4 fruit fly cellular contexts compared by ENCODE assay signal in genomic region chrX:18644890-18645289, dm6.
TF ChIP-seq lines count a peak whose summit lies in the region.

No protein-coding gene starts in this region.

TF ChIP-seq in whole organism, adult, 20 proteins besides CTCF, POLR2A, EP300 and RAD21 (continued from another document):
- TF ChIP-seq Mnt (GFP tag; optimal IDR thresholded peaks at IDR 0.05; lab: Kevin White, UChicago) (peak; percentile 58), cnc (optimal IDR thresholded peaks at IDR 0.05; lab: Kevin White, UChicago) (no peak)

TF ChIP-seq in whole organism, embryonic, 481 proteins besides CTCF, POLR2A, EP300 and RAD21 (continued from another document and continues in another):
- TF ChIP-seq MTF-1 (GFP tag; optimal IDR thresholded peaks at IDR 0.05; lab: Kevin White, UChicago; ENCODE audit: borderline replicate concordance) (peak; percentile 76), CG1603 (tag; optimal IDR thresholded peaks at IDR 0.05; lab: Kevin White, UChicago) (peak; percentile 90), her (GFP tag; optimal IDR thresholded peaks at IDR 0.05; lab: Kevin White, UChicago) (peak; percentile 57), CG43689 (GFP tag; IDR thresholded peaks at IDR 0.05; lab: Robert Waterston, UW) (peak; percentile 44; the same call in 1 of the 2 replicates), slbo (GFP tag; IDR thresholded peaks at IDR 0.05; lab: Robert Waterston, UW) (peak; percentile 70; the same call in 1 of the 2 replicates), CG11560 (tag; IDR thresholded peaks at IDR 0.05; lab: Robert Waterston, UW) (peak; percentile 36; the same call in 1 of the 3 replicates), ham (GFP tag; IDR thresholded peaks at IDR 0.05; lab: Robert Waterston, UW) (no peak), wdn (GFP tag; IDR thresholded peaks at IDR 0.05; lab: Robert Waterston, UW) (0 out of 2 replicates have a peak, but pooled peaks have one; percentile 21), CG1529 (GFP tag; optimal IDR thresholded peaks at IDR 0.05; lab: Kevin White, UChicago) (peak; percentile 67), HmgD (GFP tag; optimal IDR thresholded peaks at IDR 0.05; lab: Kevin White, UChicago) (peak; percentile 10), ap (GFP tag; IDR thresholded peaks at IDR 0.05; lab: Robert Waterston, UW) (peak; percentile 43; the same call in 1 of the 2 replicates), CG17328 (GFP tag; IDR thresholded peaks at IDR 0.05; lab: Robert Waterston, UW) (peak; percentile 66; the same call in 1 of the 2 replicates), gce (GFP tag; IDR thresholded peaks at IDR 0.05; lab: Robert Waterston, UW) (peak; percentile 79; the same call in 2 of the 3 replicates), D (optimal IDR thresholded peaks at IDR 0.05; lab: Kevin White, UChicago) (no peak), D (GFP tag; optimal IDR thresholded peaks at IDR 0.05; lab: Kevin White, UChicago) (peak; percentile 71), Bgb (GFP tag; IDR thresholded peaks at IDR 0.05; lab: Robert Waterston, UW; ENCODE audit: partially characterized antibody) (no peak), dm (GFP tag; optimal IDR thresholded peaks at IDR 0.05; lab: Kevin White, UChicago) (peak; percentile 47), gcm (GFP tag; optimal IDR thresholded peaks at IDR 0.05; lab: Kevin White, UChicago) (peak; percentile 77), slp2 (GFP tag; optimal IDR thresholded peaks at IDR 0.05; lab: Kevin White, UChicago) (peak; percentile 62), ash1 (GFP tag; optimal IDR thresholded peaks at IDR 0.05; lab: Kevin White, UChicago) (no peak), hbn (GFP tag; IDR thresholded peaks at IDR 0.05; lab: Robert Waterston, UW; ENCODE audit: partially characterized antibody) (no peak), CG2202 (tag; optimal IDR thresholded peaks at IDR 0.05; lab: Kevin White, UChicago) (peak; percentile 44), unpg (GFP tag; optimal IDR thresholded peaks at IDR 0.05; lab: Kevin White, UChicago) (peak; percentile 89), CG17912 (GFP tag; optimal IDR thresholded peaks at IDR 0.05; lab: Kevin White, UChicago) (peak; percentile 75), amos (GFP tag; IDR thresholded peaks at IDR 0.05; lab: Robert Waterston, UW; ENCODE audit: partially characterized antibody) (no peak), CG31441 (GFP tag; IDR thresholded peaks at IDR 0.05; lab: Robert Waterston, UW) (peak; percentile 80), dati (GFP tag; IDR thresholded peaks at IDR 0.05; lab: Robert Waterston, UW) (no peak), grau (tag; optimal IDR thresholded peaks at IDR 0.05; lab: Kevin White, UChicago) (peak; percentile 97), gfzf (GFP tag; optimal IDR thresholded peaks at IDR 0.05; lab: Kevin White, UChicago) (no peak), Sin3A (optimal IDR thresholded peaks at IDR 0.05; lab: Kevin White, UChicago) (no peak), Nf-YB (GFP tag; optimal IDR thresholded peaks at IDR 0.05; lab: Kevin White, UChicago) (peak; percentile 60), CG18599 (GFP tag; optimal IDR thresholded peaks at IDR 0.05; lab: Kevin White, UChicago) (peak; percentile 92), peb (GFP tag; IDR thresholded peaks at IDR 0.05; lab: Robert Waterston, UW) (peak; percentile 64), Lpt (GFP tag; optimal IDR thresholded peaks at IDR 0.05; lab: Kevin White, UChicago) (no peak), eyg (GFP tag; optimal IDR thresholded peaks at IDR 0.05; lab: Kevin White, UChicago) (peak; percentile 12), kay (GFP tag; optimal IDR thresholded peaks at IDR 0.05; lab: Kevin White, UChicago) (no peak), ken (GFP tag; IDR thresholded peaks at IDR 0.05; lab: Robert Waterston, UW) (peak; percentile 76), Sox100B (GFP tag; optimal IDR thresholded peaks at IDR 0.05; lab: Kevin White, UChicago) (no peak), NC2α (GFP tag; optimal IDR thresholded peaks at IDR 0.05; lab: Kevin White, UChicago) (peak; percentile 36), gsb-n (tag; optimal IDR thresholded peaks at IDR 0.05; lab: Kevin White, UChicago) (peak; percentile 70), nau (GFP tag; optimal IDR thresholded peaks at IDR 0.05; lab: Kevin White, UChicago) (peak; percentile 79)

TF ChIP-seq in whole organism, prepupa, 60 proteins besides CTCF, POLR2A, EP300 and RAD21 (continued from another document):
- peak; percentile 71 for TF ChIP-seq CG32006 (GFP tag; optimal IDR thresholded peaks at IDR 0.05; lab: Kevin White, UChicago)
- TF ChIP-seq dsx (GFP tag; optimal IDR thresholded peaks at IDR 0.05; lab: Kevin White, UChicago; ENCODE audit: poor library complexity, severe bottlenecking), result no peak
- peak; percentile 31 for TF ChIP-seq Lpt (GFP tag; optimal IDR thresholded peaks at IDR 0.05; lab: Kevin White, UChicago)
- TF ChIP-seq net (GFP tag; optimal IDR thresholded peaks at IDR 0.05; lab: Kevin White, UChicago), result peak; percentile 65
- peak; percentile 67 for TF ChIP-seq CG6276 (GFP tag; optimal IDR thresholded peaks at IDR 0.05; lab: Kevin White, UChicago)
- peak; percentile 78 for TF ChIP-seq Eip75B (GFP tag; optimal IDR thresholded peaks at IDR 0.05; lab: Kevin White, UChicago)
- peak; percentile 71 for TF ChIP-seq svp (GFP tag; lab: Kevin White, UChicago)
- peak; percentile 76 for TF ChIP-seq Sox102F (GFP tag; optimal IDR thresholded peaks at IDR 0.05; lab: Kevin White, UChicago)
- TF ChIP-seq Hr38 (GFP tag; optimal IDR thresholded peaks at IDR 0.05; lab: Kevin White, UChicago), result no peak
- peak; percentile 67 for TF ChIP-seq CG8119 (GFP tag; IDR thresholded peaks at IDR 0.05; lab: Robert Waterston, UW)
- TF ChIP-seq Hr39 (GFP tag; optimal IDR thresholded peaks at IDR 0.05; lab: Kevin White, UChicago), result peak; percentile 85
- TF ChIP-seq Blimp-1 (GFP tag; optimal IDR thresholded peaks at IDR 0.05; lab: Kevin White, UChicago), result peak; percentile 29
- TF ChIP-seq OdsH (GFP tag; optimal IDR thresholded peaks at IDR 0.05; lab: Kevin White, UChicago), result peak; percentile 81
- peak; percentile 46 for TF ChIP-seq spab (GFP tag; optimal IDR thresholded peaks at IDR 0.05; lab: Kevin White, UChicago)
- peak; percentile 43; the same call in 1 of the 2 replicates for TF ChIP-seq CG11294 (GFP tag; IDR thresholded peaks at IDR 0.05; lab: Robert Waterston, UW)
- TF ChIP-seq Smox (GFP tag; optimal IDR thresholded peaks at IDR 0.05; lab: Kevin White, UChicago), result peak; percentile 73
- TF ChIP-seq eg (GFP tag; IDR thresholded peaks at IDR 0.05; lab: Robert Waterston, UW), result peak; percentile 58; the same call in 2 of the 3 replicates
- peak; percentile 77 for TF ChIP-seq CG6163 (GFP tag; IDR thresholded peaks at IDR 0.05; lab: Robert Waterston, UW)
- TF ChIP-seq CG1621 (tag; optimal IDR thresholded peaks at IDR 0.05; lab: Kevin White, UChicago), result peak; percentile 31
- TF ChIP-seq acj6 (GFP tag; optimal IDR thresholded peaks at IDR 0.05; lab: Kevin White, UChicago), result peak; percentile 83
- TF ChIP-seq CG3919 (GFP tag; optimal IDR thresholded peaks at IDR 0.05; lab: Kevin White, UChicago), result peak; percentile 84
- peak; percentile 71 for TF ChIP-seq Sox15 (GFP tag; optimal IDR thresholded peaks at IDR 0.05; lab: Kevin White, UChicago)
- TF ChIP-seq fkh (GFP tag; optimal IDR thresholded peaks at IDR 0.05; lab: Kevin White, UChicago), result no peak
- TF ChIP-seq pdm3 (GFP tag; optimal IDR thresholded peaks at IDR 0.05; lab: Kevin White, UChicago), result peak; percentile 85
- peak; percentile 47 for TF ChIP-seq CG6854 (GFP tag; optimal IDR thresholded peaks at IDR 0.05; lab: Kevin White, UChicago)
- peak; percentile 84 for TF ChIP-seq CG31627 (GFP tag; optimal IDR thresholded peaks at IDR 0.05; lab: Kevin White, UChicago)
- TF ChIP-seq cyc (GFP tag; optimal IDR thresholded peaks at IDR 0.05; lab: Kevin White, UChicago), result peak; percentile 80
- peak; percentile 78 for TF ChIP-seq CG10631 (GFP tag; optimal IDR thresholded peaks at IDR 0.05; lab: Kevin White, UChicago)
- TF ChIP-seq achi (GFP tag; optimal IDR thresholded peaks at IDR 0.05; lab: Kevin White, UChicago), result peak; percentile 78
- peak; percentile 82 for TF ChIP-seq topi (GFP tag; optimal IDR thresholded peaks at IDR 0.05; lab: Kevin White, UChicago)
- TF ChIP-seq Ets96B (tag; optimal IDR thresholded peaks at IDR 0.05; lab: Kevin White, UChicago), result peak; percentile 67
- peak; percentile 70 for TF ChIP-seq CG7368 (GFP tag; optimal IDR thresholded peaks at IDR 0.05; lab: Kevin White, UChicago)
- TF ChIP-seq CG9139 (GFP tag; optimal IDR thresholded peaks at IDR 0.05; lab: Kevin White, UChicago), result peak; percentile 50
- TF ChIP-seq Eip78C (GFP tag; lab: Kevin White, UChicago), result peak; percentile 88
- peak; percentile 1 for TF ChIP-seq dac (GFP tag; optimal IDR thresholded peaks at IDR 0.05; lab: Kevin White, UChicago)
- TF ChIP-seq CG8319 (GFP tag; optimal IDR thresholded peaks at IDR 0.05; lab: Kevin White, UChicago), result peak; percentile 66
- TF ChIP-seq Gug (GFP tag; IDR thresholded peaks at IDR 0.05; lab: Robert Waterston, UW), result peak; percentile 37; the same call in 1 of the 2 replicates
- peak; percentile 69 for TF ChIP-seq Ets21C (GFP tag; optimal IDR thresholded peaks at IDR 0.05; lab: Kevin White, UChicago)
- TF ChIP-seq CG4318 (GFP tag; optimal IDR thresholded peaks at IDR 0.05; lab: Kevin White, UChicago), result peak; percentile 55
- TF ChIP-seq Met (GFP tag; optimal IDR thresholded peaks at IDR 0.05; lab: Kevin White, UChicago), result peak; percentile 83
- TF ChIP-seq CG11762 (GFP tag; optimal IDR thresholded peaks at IDR 0.05; lab: Kevin White, UChicago; ENCODE audit: insufficient read depth), result peak; percentile 60
TF ChIP-seq in whole organism, prepupa: peak in this region for 57.

TF ChIP-seq in whole organism, wandering third instar larva, 38 proteins besides CTCF, POLR2A, EP300 and RAD21 (continued from another document):
- TF ChIP-seq Vsx2 (GFP tag; optimal IDR thresholded peaks at IDR 0.05; lab: Kevin White, UChicago; ENCODE audit: partially characterized antibody), result no peak
